Worm (Caenorhabditis elegans) whole organism, L4/young adult: Measurements from ENCODE around the gene dod-21.

Experiments used
- W03F9.2 ChIP-seq: fragments of 150-350 bp; optimal IDR thresholded peaks from 2 replicates; lab custom pipeline; 2014; ENCODE audit warnings: missing biosample characterization, missing genetic modification characterization
- dao-5 ChIP-seq: sonication (generic microtip); optimal IDR thresholded peaks from 2 replicates; lab custom pipeline; 2016; ENCODE audit warnings: missing genotype, missing genetic modification characterization, moderate library complexity, missing compliant biosample characterization
- him-1 ChIP-seq: sonication (generic microtip); optimal IDR thresholded peaks from 2 replicates; lab custom pipeline; 2016; ENCODE audit warnings: missing genotype, missing genetic modification reagents, missing genetic modification characterization, missing compliant biosample characterization

dod-21 gene

ce11 chrIV:12936221-12936776, at the start of gene dod-21, which contains the start of gene cld-1:
Gene dod-21, plus strand, starts transcription at chrIV:12936738.
Gene cld-1, minus strand, starts transcription at chrIV:12936271.
- TF ChIP-seq dao-5 (tag; lab: Kevin White, UChicago) (no peak), him-1 (tag; lab: Kevin White, UChicago) (no peak), W03F9.2 (tag; lab: Kevin White, UChicago) (peak; percentile 28)

DNA sequence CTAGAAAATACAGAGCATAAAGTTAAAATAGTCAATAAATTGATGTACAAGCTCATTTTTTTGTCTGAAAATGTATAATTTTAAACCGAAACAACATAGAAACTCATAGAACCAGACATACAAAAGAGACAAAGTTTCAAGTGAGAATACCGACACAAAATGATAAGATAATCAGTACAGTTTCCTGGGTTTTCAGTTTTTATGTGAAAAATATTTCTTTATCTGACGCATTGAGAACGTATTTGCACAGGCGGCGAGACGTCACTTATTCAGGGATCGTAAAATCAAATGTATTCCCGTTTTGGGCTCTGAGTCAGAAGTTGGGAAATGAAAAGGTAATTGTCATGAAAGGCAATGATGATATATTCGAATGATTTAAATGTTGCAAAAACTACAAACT, 46.1 kb upstream of the dod-21 start, which contains the start of gene K08D8.6:
Gene K08D8.6 (minus strand): TSS at position 64 of the 400 bp plus-strand sequence.
- TF ChIP-seq W03F9.2 (tag; lab: Kevin White, UChicago) (no peak), him-1 (tag; lab: Kevin White, UChicago) (no peak), dao-5 (tag; lab: Kevin White, UChicago) (no peak)

DNA sequence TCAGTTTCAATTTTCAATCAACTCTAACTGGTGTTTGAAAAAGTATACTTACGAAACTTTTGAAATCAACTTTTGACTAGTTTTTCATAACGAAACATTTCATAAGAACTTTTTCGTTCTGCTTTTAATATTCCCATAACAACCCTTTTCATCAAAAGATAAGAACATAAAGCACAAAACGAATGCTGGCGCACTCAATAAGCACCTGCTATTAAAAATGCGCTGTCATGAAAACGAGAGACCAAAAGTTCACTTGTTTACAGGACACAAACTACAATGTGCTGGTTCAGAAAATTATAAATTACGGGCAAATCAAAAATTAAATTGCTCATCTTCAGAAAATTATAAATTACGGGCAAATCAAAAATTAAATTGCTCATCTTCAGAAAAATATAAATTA, 45.5 kb upstream of the dod-21 start:
- TF ChIP-seq W03F9.2 (tag; lab: Kevin White, UChicago): no peak
- no peak for TF ChIP-seq dao-5 (tag; lab: Kevin White, UChicago)

- TF ChIP-seq him-1 (tag; lab: Kevin White, UChicago) (no peak), dao-5 (tag; lab: Kevin White, UChicago) (no peak), W03F9.2 (tag; lab: Kevin White, UChicago) (no peak)
Observed at ce11 chrIV:12892194-12892593, 44.3 kb upstream of the dod-21 start, which contains the start of gene K08D8.1. Gene K08D8.1, plus strand, starts transcription at chrIV:12892494.

- TF ChIP-seq dao-5 (tag; lab: Kevin White, UChicago): no peak
- no peak for TF ChIP-seq him-1 (tag; lab: Kevin White, UChicago)
- no peak for TF ChIP-seq W03F9.2 (tag; lab: Kevin White, UChicago)
Observed at ce11 chrIV:12893166-12893565, 43.4 kb upstream of the dod-21 start, which contains the start of gene K08D8.12. Gene K08D8.12, plus strand, starts transcription at chrIV:12893466.

- TF ChIP-seq him-1 (tag; lab: Kevin White, UChicago) (no peak), dao-5 (tag; lab: Kevin White, UChicago) (no peak), W03F9.2 (tag; lab: Kevin White, UChicago) (no peak)
Observed at ce11 chrIV:12894996-12895395, 41.5 kb upstream of the dod-21 start, which contains the start of gene K08D8.11. Gene K08D8.11, plus strand, starts transcription at chrIV:12895296.

ce11 chrIV:12896371-12896882, 40.1 kb upstream of the dod-21 start, which contains the start of gene K08D8.7:
Gene K08D8.7, plus strand, starts transcription at chrIV:12896832.
- TF ChIP-seq W03F9.2 (tag; lab: Kevin White, UChicago): no peak
- no peak for TF ChIP-seq him-1 (tag; lab: Kevin White, UChicago)

DNA sequence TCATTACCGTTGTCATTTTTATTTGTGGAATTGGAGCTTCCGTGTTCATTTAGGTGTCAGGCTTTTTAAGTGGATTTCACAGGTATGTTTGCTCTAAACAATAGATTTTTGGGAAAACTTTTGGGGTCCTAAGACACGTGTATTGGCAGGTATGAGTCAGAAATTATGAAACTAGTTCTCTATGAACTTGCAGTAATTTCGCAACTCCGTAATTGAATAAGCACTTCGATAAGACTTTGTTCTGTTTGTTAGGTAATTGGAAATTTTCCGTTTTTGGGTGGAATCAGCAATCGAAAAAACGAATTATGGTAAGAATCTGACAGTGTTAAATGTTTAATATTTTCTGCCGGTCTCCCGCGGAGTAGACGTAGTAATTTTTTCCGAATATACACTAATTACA, 39.4 kb upstream of the dod-21 start:
- TF ChIP-seq dao-5 (tag; lab: Kevin White, UChicago) (no peak), him-1 (tag; lab: Kevin White, UChicago) (no peak), W03F9.2 (tag; lab: Kevin White, UChicago) (no peak)

ce11 chrIV:12898823-12899222, 37.7 kb upstream of the dod-21 start:
- TF ChIP-seq W03F9.2 (tag; lab: Kevin White, UChicago) (no peak), him-1 (tag; lab: Kevin White, UChicago) (no peak), dao-5 (tag; lab: Kevin White, UChicago) (no peak)

DNA sequence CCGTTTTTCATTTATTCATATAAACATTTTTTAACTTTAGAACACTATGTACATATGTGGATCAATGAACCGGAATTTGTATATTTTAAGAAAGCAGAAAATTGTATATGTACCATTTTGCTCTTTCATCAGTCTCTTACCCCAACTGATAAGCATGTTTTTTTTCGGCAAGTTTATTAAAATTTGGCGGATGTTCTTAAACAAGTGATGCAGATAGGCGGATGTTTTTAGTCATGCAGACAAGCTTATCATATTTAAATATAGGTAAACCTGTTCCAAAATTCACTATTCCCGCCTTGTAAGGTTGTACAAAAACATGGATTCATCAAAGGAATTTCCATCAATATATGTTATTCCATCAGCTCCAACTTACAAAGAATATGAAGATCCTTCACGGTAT, 37.1 kb upstream of the dod-21 start, which contains the start of gene K08D8.9:
Gene K08D8.9 (plus strand): TSS at position 301 of the 400 bp plus-strand sequence.
- no peak for TF ChIP-seq W03F9.2 (tag; lab: Kevin White, UChicago)
- TF ChIP-seq dao-5 (tag; lab: Kevin White, UChicago): no peak
- TF ChIP-seq him-1 (tag; lab: Kevin White, UChicago): no peak

DNA sequence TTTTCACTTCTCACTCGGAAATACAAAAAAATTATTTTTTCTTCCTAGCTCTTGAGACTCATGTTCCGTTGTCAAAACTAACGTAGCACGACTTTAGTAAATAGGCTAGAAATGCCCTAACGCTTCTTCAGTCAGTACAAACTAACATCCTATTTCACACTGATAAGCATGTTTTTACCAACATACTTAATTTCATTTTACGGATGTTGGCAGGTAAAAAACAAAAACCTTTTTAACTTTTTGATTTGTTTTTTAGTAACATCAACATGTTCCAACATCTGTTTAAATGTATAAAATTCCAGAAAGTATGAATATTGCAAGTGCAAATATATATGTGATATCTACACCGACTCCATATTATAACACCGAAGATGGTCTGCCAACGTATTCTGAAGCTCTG, 36.3 kb upstream of the dod-21 start, which contains the start of gene K08D8.10:
Gene K08D8.10 (plus strand): TSS at position 301 of the 400 bp plus-strand sequence.
- TF ChIP-seq dao-5 (tag; lab: Kevin White, UChicago): no peak
- TF ChIP-seq him-1 (tag; lab: Kevin White, UChicago): no peak

DNA sequence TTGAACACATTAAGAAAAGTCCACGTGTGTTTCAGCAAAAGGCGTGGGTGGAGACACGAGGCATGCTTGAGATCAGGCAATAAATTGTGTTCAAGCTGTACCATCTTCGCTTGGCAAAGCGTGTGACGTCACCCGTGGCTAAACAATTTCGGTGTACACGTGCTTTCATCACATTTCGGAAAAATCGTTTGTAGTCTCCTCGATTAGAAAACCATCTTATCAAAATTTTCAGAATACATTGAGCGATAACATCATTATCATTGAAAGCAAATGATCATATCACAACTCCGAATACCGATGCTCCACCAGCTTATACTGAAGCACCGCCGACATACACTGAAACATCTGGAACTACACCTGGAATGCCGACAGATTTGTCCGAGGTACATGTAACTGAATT, 34.9 kb upstream of the dod-21 start:
- no peak for TF ChIP-seq W03F9.2 (tag; lab: Kevin White, UChicago)
- no peak for TF ChIP-seq dao-5 (tag; lab: Kevin White, UChicago)
- TF ChIP-seq him-1 (tag; lab: Kevin White, UChicago): no peak

DNA sequence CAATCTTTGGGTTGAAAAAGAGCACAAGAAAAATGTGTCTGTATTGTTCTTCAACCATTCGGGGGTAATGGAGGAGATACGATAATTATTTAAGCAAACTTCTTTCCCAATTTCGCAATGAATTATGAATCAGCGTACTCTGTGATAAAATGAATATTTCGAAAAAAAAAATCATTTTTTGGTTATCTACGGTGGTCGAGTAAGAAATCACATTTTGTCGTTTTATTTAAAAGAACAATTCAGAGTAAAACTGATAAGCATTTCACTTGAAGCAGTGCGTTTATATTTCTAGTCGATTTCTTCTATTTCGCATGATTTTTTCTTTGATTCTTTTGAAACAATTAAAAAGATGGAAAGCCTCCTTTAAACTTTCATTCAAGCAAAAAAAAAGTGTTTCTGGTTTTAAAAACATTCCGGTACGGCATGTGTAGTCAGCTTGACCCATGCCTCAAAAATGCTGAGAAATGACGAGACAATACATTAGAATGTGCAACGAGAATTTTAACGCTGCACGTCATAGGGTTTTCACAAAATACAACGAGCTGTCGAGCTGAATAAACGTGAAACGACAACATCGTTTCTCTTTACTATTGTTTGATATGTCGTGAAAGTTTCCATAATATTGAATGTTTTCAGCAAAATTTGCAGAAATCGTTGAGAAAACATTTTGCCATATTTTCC, 34.0 kb upstream of the dod-21 start, which contains the start of gene K08D8.2:
Gene K08D8.2 (plus strand): TSS at position 631 of the 681 bp plus-strand sequence.
- no peak for TF ChIP-seq him-1 (tag; lab: Kevin White, UChicago)
- TF ChIP-seq dao-5 (tag; lab: Kevin White, UChicago): no peak
- no peak for TF ChIP-seq W03F9.2 (tag; lab: Kevin White, UChicago)
